Worm (Caenorhabditis elegans) whole organism, midembryonic: ENCODE measurements around the gene col-74.

Experiments used
- T22C8.4 ChIP-seq: fragments of 200-800 bp; sonication (Bioruptor generic); IDR thresholded peaks from 2 replicates; pipeline ENCODE4 v1.3.6; 2022; ENCODE audit warnings: missing genetic modification characterization, missing compliant biosample characterization
- cog-1 ChIP-seq: sonication (generic microtip); optimal IDR thresholded peaks from 2 replicates; lab custom pipeline; 2016; ENCODE audit warnings: missing genetic modification characterization, missing compliant biosample characterization
- flt-1 ChIP-seq: fragments of 200-800 bp; sonication (Bioruptor generic); IDR thresholded peaks from 2 replicates; pipeline ENCODE4 v1.3.6; 2022; ENCODE audit warnings: missing genetic modification characterization, missing compliant biosample characterization
- klf-2 ChIP-seq: fragments of 200-800 bp; sonication (Bioruptor generic); conservative IDR thresholded peaks from 2 replicates; pipeline ENCODE4 v1.3.6; 2022; ENCODE audit warnings: missing genetic modification reagents, missing genetic modification characterization, missing compliant biosample characterization
- med-1 ChIP-seq: sonication (generic microtip); optimal IDR thresholded peaks from 2 replicates; lab custom pipeline; 2017; ENCODE audit warnings: missing genetic modification characterization, mild to moderate bottlenecking, missing compliant biosample characterization, antibody characterized with exemption, missing genetic modification reagents; ENCODE audit not compliant: insufficient read depth
- ref-1 ChIP-seq: fragments of 200-800 bp; sonication (Bioruptor generic); conservative IDR thresholded peaks from 2 replicates; pipeline ENCODE4 v1.3.6; 2022; ENCODE audit warnings: missing genetic modification reagents, missing genetic modification characterization, missing compliant biosample characterization

ce11 chrII:5880677-5881076 lies 50.5 kb downstream of the col-74 start:
- TF ChIP-seq flt-1 (no peak), med-1 (GFP tag; lab: Kevin White, UChicago) (no peak), cog-1 (tag; lab: Kevin White, UChicago) (no peak), ref-1 (GFP tag; lab: Robert Waterston, UW) (no peak), T22C8.4 (GFP tag; lab: Robert Waterston, UW) (no peak), klf-2 (GFP tag; lab: Robert Waterston, UW) (no peak)
